Fruit fly (Drosophila melanogaster) whole organism, embryonic: ENCODE measurements around the gene CG13369.

ENCODE experiments used
- Abd-B ChIP-seq: fragments of 200-800 bp; sonication (Bioruptor generic); optimal IDR thresholded peaks from 2 replicates; lab custom pipeline; 2018; ENCODE audit warnings: missing biosample characterization, mild to moderate bottlenecking, missing genetic modification characterization, moderate library complexity
- Antp ChIP-seq: fragments of 200-800 bp; sonication (Bioruptor generic); optimal IDR thresholded peaks from 3 replicates; lab custom pipeline; 2016; ENCODE audit warnings: missing biosample characterization, missing genetic modification characterization
- BEAF-32 ChIP-seq: fragments of 200-800 bp; sonication (Bioruptor generic); optimal IDR thresholded peaks from 3 replicates; lab custom pipeline; 2017; ENCODE audit warnings: missing biosample characterization, missing genetic modification characterization, mild to moderate bottlenecking, moderate library complexity, missing genetic modification reagents
- CG11504 ChIP-seq: fragments of 200-800 bp; sonication (Bioruptor generic); optimal IDR thresholded peaks from 3 replicates; lab custom pipeline; 2019; ENCODE audit warnings: missing biosample characterization, mild to moderate bottlenecking, missing genetic modification characterization, moderate library complexity
- CG12236 ChIP-seq: fragments of 200-800 bp; sonication (Bioruptor generic); optimal IDR thresholded peaks from 2 replicates; lab custom pipeline; 2016; ENCODE audit warnings: missing biosample characterization, missing genetic modification characterization
- CG14860 ChIP-seq: fragments of 200-800 bp; sonication (Bioruptor generic); IDR thresholded peaks from 3 replicates; pipeline ENCODE4 v1.3.6; 2022; ENCODE audit warnings: missing biosample characterization, missing genetic modification characterization; ENCODE audit not compliant: partially characterized antibody
- CG15479 ChIP-seq: fragments of 200-800 bp; sonication (Bioruptor generic); optimal IDR thresholded peaks from 3 replicates; lab custom pipeline; 2019; ENCODE audit warnings: missing biosample characterization, mild to moderate bottlenecking, missing genetic modification characterization, moderate library complexity
- CG1603 ChIP-seq: fragments of 200-800 bp; sonication (Bioruptor generic); optimal IDR thresholded peaks from 2 replicates; lab custom pipeline; 2019; ENCODE audit warnings: missing biosample characterization, mild to moderate bottlenecking, missing genetic modification characterization, moderate library complexity
- CG16815 ChIP-seq: fragments of 200-800 bp; sonication (Bioruptor generic); optimal IDR thresholded peaks from 3 replicates; lab custom pipeline; 2017; ENCODE audit warnings: missing biosample characterization, mild to moderate bottlenecking, missing genetic modification characterization
- CG17829 ChIP-seq: fragments of 200-800 bp; optimal IDR thresholded peaks from 2 replicates; lab custom pipeline; 2019; ENCODE audit warnings: missing biosample characterization, mild to moderate bottlenecking, missing genetic modification characterization, moderate library complexity
- CG17912 ChIP-seq: fragments of 200-800 bp; sonication (Bioruptor generic); optimal IDR thresholded peaks from 2 replicates; lab custom pipeline; 2018; ENCODE audit warnings: missing biosample characterization, mild to moderate bottlenecking, missing genetic modification characterization
- CG18011 ChIP-seq: fragments of 200-800 bp; sonication (Bioruptor generic); optimal IDR thresholded peaks from 2 replicates; lab custom pipeline; 2017; ENCODE audit warnings: missing biosample characterization, missing genetic modification characterization, mild to moderate bottlenecking, moderate library complexity, missing genotype
- CG2202 ChIP-seq: fragments of 200-800 bp; sonication (Bioruptor generic); optimal IDR thresholded peaks from 2 replicates; lab custom pipeline; 2018; ENCODE audit warnings: missing biosample characterization, mild to moderate bottlenecking, missing genetic modification characterization
- CG30020 ChIP-seq: fragments of 200-800 bp; optimal IDR thresholded peaks from 2 replicates; lab custom pipeline; 2019; ENCODE audit warnings: missing biosample characterization, mild to moderate bottlenecking, missing genetic modification characterization, moderate library complexity
- CG31388 ChIP-seq: fragments of 200-800 bp; sonication (Bioruptor generic); optimal IDR thresholded peaks from 2 replicates; lab custom pipeline; 2016; ENCODE audit warnings: missing biosample characterization, missing genetic modification characterization
- CG4360 ChIP-seq: fragments of 200-800 bp; sonication (Bioruptor generic); IDR thresholded peaks from 2 replicates; pipeline ENCODE4 v1.3.6; 2022; ENCODE audit warnings: missing biosample characterization, missing genetic modification characterization
- CG43689 ChIP-seq: fragments of 200-800 bp; sonication (Bioruptor generic); IDR thresholded peaks from 2 replicates; pipeline ENCODE4 v1.3.6; 2022; ENCODE audit warnings: missing biosample characterization, missing genetic modification characterization
- CG4424 ChIP-seq: fragments of 200-800 bp; sonication (Bioruptor generic); optimal IDR thresholded peaks from 3 replicates; lab custom pipeline; 2016; ENCODE audit warnings: missing biosample characterization, missing genetic modification characterization
- CG4617 ChIP-seq: fragments of 200-800 bp; sonication (Bioruptor generic); optimal IDR thresholded peaks from 3 replicates; lab custom pipeline; 2016; ENCODE audit warnings: missing biosample characterization, missing genetic modification characterization, borderline replicate concordance
- CG6175 ChIP-seq: fragments of 200-800 bp; sonication (Bioruptor generic); IDR thresholded peaks from 3 replicates; pipeline ENCODE4 v1.3.6; 2022; ENCODE audit warnings: missing biosample characterization, missing genetic modification characterization
- CG6689 ChIP-seq: fragments of 200-800 bp; sonication (Bioruptor generic); IDR thresholded peaks from 2 replicates; pipeline ENCODE4 v1.3.6; 2022; ENCODE audit warnings: missing biosample characterization, missing genetic modification characterization
- CG8478 ChIP-seq: fragments of >200 bp; optimal IDR thresholded peaks from 2 replicates; lab custom pipeline; 2018
- CG9215 ChIP-seq: fragments of 200-800 bp; sonication (Bioruptor generic); IDR thresholded peaks from 2 replicates; pipeline ENCODE4 v1.3.6; 2022; ENCODE audit warnings: missing biosample characterization, missing genetic modification characterization
- CG9797 ChIP-seq: fragments of 200-800 bp; sonication (Bioruptor generic); optimal IDR thresholded peaks from 3 replicates; lab custom pipeline; 2018; ENCODE audit warnings: missing biosample characterization, mild to moderate bottlenecking, missing genetic modification characterization
- CoRest ChIP-seq: fragments of 200-800 bp; sonication (Bioruptor generic); optimal IDR thresholded peaks from 3 replicates; lab custom pipeline; 2018; ENCODE audit warnings: missing biosample characterization, mild to moderate bottlenecking, missing genetic modification characterization, moderate library complexity
- Dad ChIP-seq: fragments of 200-800 bp; sonication (Bioruptor generic); optimal IDR thresholded peaks from 3 replicates; lab custom pipeline; 2016; ENCODE audit warnings: missing biosample characterization, missing genetic modification characterization
- E2f2 ChIP-seq: fragments of 200-800 bp; sonication (Bioruptor generic); IDR thresholded peaks from 2 replicates; pipeline ENCODE4 v1.3.6; 2022; ENCODE audit warnings: missing biosample characterization, missing genetic modification characterization
- ERR ChIP-seq: fragments of 200-800 bp; sonication (Bioruptor generic); optimal IDR thresholded peaks from 2 replicates; lab custom pipeline; 2016; ENCODE audit warnings: missing biosample characterization, missing genetic modification characterization
- Eip74EF ChIP-seq, 2 experiments: fragments of 200-800 bp in 1 of 2; fragments of >200 bp in 1 of 2; sonication (Bioruptor generic) in 1 of 2; optimal IDR thresholded peaks; 2 replicates each; lab custom pipeline; 2017 to 2019; ENCODE audit warnings: missing biosample characterization in 2 of 2, missing genetic modification characterization in 2 of 2, mild to moderate bottlenecking in 1 of 2, moderate library complexity in 1 of 2
- H15 ChIP-seq: fragments of 200-800 bp; sonication (Bioruptor generic); IDR thresholded peaks from 3 replicates; pipeline ENCODE4 v1.3.6; 2022; ENCODE audit warnings: missing biosample characterization, missing genetic modification characterization
- HLH54F ChIP-seq: fragments of 200-800 bp; sonication (Bioruptor generic); optimal IDR thresholded peaks from 3 replicates; lab custom pipeline; 2016; ENCODE audit warnings: missing biosample characterization, missing genetic modification characterization
- Opbp ChIP-seq: fragments of 200-800 bp; sonication (Bioruptor generic); IDR thresholded peaks from 3 replicates; pipeline ENCODE4 v1.3.6; 2022; ENCODE audit warnings: missing biosample characterization, missing genetic modification characterization; ENCODE audit not compliant: partially characterized antibody
- Ravus ChIP-seq: fragments of 200-800 bp; sonication (Bioruptor generic); IDR thresholded peaks from 2 replicates; pipeline ENCODE4 v1.3.6; 2022; ENCODE audit warnings: missing biosample characterization, missing genetic modification characterization
- Scr ChIP-seq: fragments of 200-800 bp; sonication (Bioruptor generic); IDR thresholded peaks from 2 replicates; pipeline ENCODE4 v1.3.6; 2022; ENCODE audit warnings: missing biosample characterization, missing genetic modification characterization; ENCODE audit not compliant: partially characterized antibody
- ash1 ChIP-seq: fragments of 200-800 bp; sonication (Bioruptor generic); optimal IDR thresholded peaks from 2 replicates; lab custom pipeline; 2018; ENCODE audit warnings: missing biosample characterization, mild to moderate bottlenecking, missing genetic modification characterization
- bigmax ChIP-seq: fragments of 200-800 bp; sonication (Bioruptor generic); optimal IDR thresholded peaks from 2 replicates; lab custom pipeline; 2018; ENCODE audit warnings: missing biosample characterization, mild to moderate bottlenecking, missing genetic modification characterization
- cato ChIP-seq: fragments of 200-800 bp; sonication (Bioruptor generic); optimal IDR thresholded peaks from 2 replicates; lab custom pipeline; 2016; ENCODE audit warnings: missing biosample characterization, missing genetic modification characterization, borderline replicate concordance
- cg ChIP-seq: fragments of 200-800 bp; sonication (Bioruptor generic); optimal IDR thresholded peaks from 3 replicates; lab custom pipeline; 2019; ENCODE audit warnings: missing biosample characterization, mild to moderate bottlenecking, missing genetic modification characterization, moderate library complexity
- dan ChIP-seq: fragments of 200-800 bp; sonication (Bioruptor generic); IDR thresholded peaks from 2 replicates; pipeline ENCODE4 v1.3.6; 2022; ENCODE audit warnings: missing biosample characterization, missing genetic modification characterization
- dmrt99B ChIP-seq: fragments of 200-800 bp; sonication (Bioruptor generic); optimal IDR thresholded peaks from 2 replicates; lab custom pipeline; 2018; ENCODE audit warnings: missing biosample characterization, mild to moderate bottlenecking, missing genetic modification characterization, moderate library complexity
- dysf ChIP-seq: fragments of 200-800 bp; sonication (Bioruptor generic); IDR thresholded peaks from 3 replicates; pipeline ENCODE4 v1.3.6; 2022; ENCODE audit warnings: missing biosample characterization, missing genetic modification characterization
- emc ChIP-seq: fragments of 200-800 bp; sonication (Bioruptor generic); optimal IDR thresholded peaks from 2 replicates; lab custom pipeline; 2016; ENCODE audit warnings: missing biosample characterization, missing genetic modification characterization
- grau ChIP-seq: fragments of 200-800 bp; optimal IDR thresholded peaks from 3 replicates; lab custom pipeline; 2019; ENCODE audit warnings: missing biosample characterization, mild to moderate bottlenecking, missing genetic modification characterization, moderate library complexity
- her ChIP-seq: fragments of 200-800 bp; sonication (Bioruptor generic); optimal IDR thresholded peaks from 2 replicates; lab custom pipeline; 2016; ENCODE audit warnings: missing biosample characterization, missing genetic modification characterization
- otp ChIP-seq: fragments of 200-800 bp; sonication (Bioruptor generic); IDR thresholded peaks from 3 replicates; pipeline ENCODE4, ENCODE4 v1.3.6; 2022; ENCODE audit warnings: missing biosample characterization, missing genetic modification characterization
- ranshi ChIP-seq: fragments of 200-800 bp; sonication (Bioruptor generic); IDR thresholded peaks from 2 replicates; pipeline ENCODE4 v1.3.6; 2022; ENCODE audit warnings: missing biosample characterization, missing genetic modification characterization
- sug ChIP-seq: fragments of 200-800 bp; optimal IDR thresholded peaks from 2 replicates; lab custom pipeline; 2019; ENCODE audit warnings: missing biosample characterization, mild to moderate bottlenecking, missing genetic modification characterization, moderate library complexity
- tin ChIP-seq: fragments of 200-800 bp; sonication (Bioruptor generic); optimal IDR thresholded peaks from 3 replicates; lab custom pipeline; 2016; ENCODE audit warnings: missing biosample characterization, missing genetic modification characterization
- trh ChIP-seq: fragments of 200-800 bp; sonication (Bioruptor generic); optimal IDR thresholded peaks from 2 replicates; lab custom pipeline; 2016; ENCODE audit warnings: missing biosample characterization, missing genetic modification characterization
- vvl ChIP-seq: fragments of 200-800 bp; sonication (Bioruptor generic); IDR thresholded peaks from 2 replicates; pipeline ENCODE4 v1.3.6; 2022; ENCODE audit warnings: missing biosample characterization, missing genetic modification characterization

The CG13369 gene

dm6 chrX:629239-629821 lies 6.1 kb downstream of the CG13369 start, which contains the start of the genes RpL36 and Mybbp1A (continued):
- TF ChIP-seq CG14860 (peak; percentile 89), dysf (peak; percentile 55; the same call in 2 of the 3 replicates), Eip74EF (GFP tag; optimal IDR thresholded peaks at IDR 0.05; lab: Kevin White, UChicago) (peak in 1 of 2 experiments; percentile 36), CG31388 (no peak), grau (tag; lab: Kevin White, UChicago) (peak; percentile 62), bigmax (peak; percentile 49), her (GFP tag; lab: Kevin White, UChicago) (peak; percentile 86), dmrt99B (tag; lab: Kevin White, UChicago) (no peak), cg (GFP tag; lab: Kevin White, UChicago) (peak; percentile 62), CG9215 (GFP tag; lab: Robert Waterston, UW) (peak; percentile 29; the same call in 1 of the 2 replicates), CG17912 (peak; percentile 67), CG8478 (lab: Kevin White, UChicago) (no peak), dan (GFP tag; lab: Robert Waterston, UW) (no peak), Scr (GFP tag; lab: Robert Waterston, UW) (peak; percentile 90), cato (peak; percentile 39), CG2202 (tag; lab: Kevin White, UChicago) (peak; percentile 48), CoRest (tag; lab: Kevin White, UChicago) (peak; percentile 66), CG43689 (peak; percentile 37; the same call in 1 of the 2 replicates), vvl (peak; percentile 78), CG4424 (GFP tag; lab: Kevin White, UChicago) (peak; percentile 63), CG18011 (GFP tag; lab: Kevin White, UChicago) (peak; percentile 47), emc (GFP tag; lab: Kevin White, UChicago) (peak; percentile 80), ranshi (GFP tag; lab: Robert Waterston, UW) (peak; percentile 66), Abd-B (GFP tag; lab: Kevin White, UChicago) (no peak), ERR (GFP tag; lab: Kevin White, UChicago) (peak; percentile 34), CG4360 (no peak), CG9797 (GFP tag; lab: Kevin White, UChicago) (peak; percentile 68), CG15479 (GFP tag; lab: Kevin White, UChicago) (peak; percentile 4), Opbp (GFP tag; lab: Robert Waterston, UW) (peak; percentile 88), ash1 (peak; percentile 50), BEAF-32 (GFP tag; lab: Kevin White, UChicago) (peak; percentile 96), tin (GFP tag; lab: Kevin White, UChicago) (peak; percentile 65), otp (GFP tag; lab: Robert Waterston, UW) (peak; percentile 66), CG12236 (peak; percentile 52), CG4617 (peak; percentile 69), Antp (peak; percentile 62), H15 (GFP tag; lab: Robert Waterston, UW) (peak; percentile 64; the same call in 2 of the 3 replicates), CG1603 (tag; lab: Kevin White, UChicago) (peak; percentile 89), CG6175 (GFP tag; lab: Robert Waterston, UW) (0 out of 3 replicates have a peak, but pooled peaks have one; percentile 30), Dad (GFP tag; lab: Kevin White, UChicago) (peak; percentile 56), CG6689 (GFP tag; lab: Robert Waterston, UW) (peak; percentile 48; the same call in 1 of the 2 replicates), CG16815 (GFP tag; lab: Kevin White, UChicago) (peak; percentile 19), HLH54F (peak; percentile 80), E2f2 (GFP tag; lab: Robert Waterston, UW) (peak; percentile 82), CG17829 (tag; lab: Kevin White, UChicago) (peak; percentile 94), CG30020 (tag; lab: Kevin White, UChicago) (peak; percentile 38), Ravus (GFP tag; lab: Robert Waterston, UW) (no peak), sug (tag; lab: Kevin White, UChicago) (peak; percentile 60), CG11504 (tag; lab: Kevin White, UChicago) (no peak), trh (GFP tag; lab: Kevin White, UChicago) (peak; percentile 50)
